Worm (Caenorhabditis elegans): Measurements from ENCODE around the gene his-42.
"Not testable (repeated sequence)": the region's sequence is repeated elsewhere in the genome, so short reads cannot be mapped to it uniquely, and the experiment has no call there.

ce11 chrII:13835724-13836307 is 7.3 kb upstream of the his-42 start, which contains the start of gene ins-37:
- not testable (repeated sequence) for TF ChIP-seq dao-5, him-1, W03F9.2 (tag; optimal IDR thresholded peaks at IDR 0.05)

Measured in whole organism, L4/young adult.